Worm (Caenorhabditis elegans) whole organism, L1 larva: ENCODE measurements around the gene srd-39.

Experiments used
- C04F5.9 ChIP-seq: sonication (generic microtip); optimal IDR thresholded peaks from 2 replicates; lab custom pipeline; 2016; ENCODE audit warnings: missing genetic modification characterization, missing compliant biosample characterization
- C16A3.4 ChIP-seq: fragments of 150-350 bp; optimal IDR thresholded peaks from 2 replicates; lab custom pipeline; 2014; ENCODE audit warnings: missing biosample characterization, missing genetic modification characterization
- C34B4.2 ChIP-seq: sonication (generic microtip); optimal IDR thresholded peaks from 2 replicates; lab custom pipeline; 2017; ENCODE audit warnings: mild to moderate bottlenecking, missing genetic modification characterization, missing compliant biosample characterization
- aha-1 ChIP-seq: fragments of 150-350 bp; optimal IDR thresholded peaks from 2 replicates; lab custom pipeline; 2014; ENCODE audit warnings: missing biosample characterization, missing genetic modification characterization
- blmp-1 ChIP-seq: fragments of 150-350 bp; optimal IDR thresholded peaks from 2 replicates; lab custom pipeline; 2014; ENCODE audit warnings: missing biosample characterization, missing genetic modification characterization
- ceh-63 ChIP-seq: fragments of 200-800 bp; sonication (Bioruptor generic); optimal IDR thresholded peaks from 2 replicates; lab custom pipeline; 2018; ENCODE audit warnings: mild to moderate bottlenecking, missing genetic modification characterization, missing compliant biosample characterization
- ceh-90 ChIP-seq: sonication (generic microtip); optimal IDR thresholded peaks from 2 replicates; lab custom pipeline; 2016; ENCODE audit warnings: missing genetic modification characterization, missing compliant biosample characterization
- dsc-1 ChIP-seq: sonication (generic microtip); optimal IDR thresholded peaks from 2 replicates; lab custom pipeline; 2016; ENCODE audit warnings: mild to moderate bottlenecking, missing genetic modification characterization, missing compliant biosample characterization
- egl-13 ChIP-seq: sonication (generic microtip); optimal IDR thresholded peaks from 2 replicates; lab custom pipeline; 2016; ENCODE audit warnings: missing genotype, missing genetic modification reagents, missing genetic modification characterization, missing compliant biosample characterization
- elt-2 ChIP-seq: sonication (generic microtip); optimal IDR thresholded peaks from 2 replicates; lab custom pipeline; 2016; ENCODE audit warnings: missing genetic modification characterization, mild to moderate bottlenecking, inconsistent platforms, missing compliant biosample characterization, missing genetic modification reagents
- fos-1 ChIP-seq: fragments of 150-350 bp; optimal IDR thresholded peaks from 2 replicates; lab custom pipeline; 2014; ENCODE audit warnings: missing biosample characterization, missing genetic modification characterization
- grh-1 ChIP-seq: fragments of 200-800 bp; sonication (Bioruptor generic); IDR thresholded peaks from 2 replicates; pipeline ENCODE4 v1.3.6; 2022; ENCODE audit warnings: missing genetic modification reagents, missing genetic modification characterization, missing compliant biosample characterization
- hlh-17 ChIP-seq: fragments of 200-800 bp; sonication (Bioruptor generic); optimal IDR thresholded peaks from 2 replicates; lab custom pipeline; 2018; ENCODE audit warnings: missing genetic modification characterization, mild to moderate bottlenecking, missing compliant biosample characterization, moderate library complexity, borderline replicate concordance
- hlh-4 ChIP-seq: sonication (generic microtip); optimal IDR thresholded peaks from 2 replicates; lab custom pipeline; 2016; ENCODE audit warnings: mild to moderate bottlenecking, missing genetic modification characterization, missing compliant biosample characterization
- irx-1 ChIP-seq: sonication (generic microtip); optimal IDR thresholded peaks from 2 replicates; lab custom pipeline; 2016; ENCODE audit warnings: missing genetic modification characterization, missing compliant biosample characterization
- lin-13 ChIP-seq: fragments of 150-350 bp; optimal IDR thresholded peaks from 2 replicates; lab custom pipeline; 2014; ENCODE audit warnings: missing biosample characterization, missing genetic modification reagents, missing genetic modification characterization
- lin-14 ChIP-seq: fragments of 200-800 bp; sonication (Bioruptor generic); optimal IDR thresholded peaks from 2 replicates; lab custom pipeline; 2018; ENCODE audit warnings: mild to moderate bottlenecking, missing genetic modification characterization, moderate library complexity, missing compliant biosample characterization
- lin-15B ChIP-seq: fragments of 150-350 bp; sonication (generic microtip); optimal IDR thresholded peaks from 3 replicates; lab custom pipeline; 2014; ENCODE audit warnings: missing biosample characterization, missing genetic modification characterization
- lin-35 ChIP-seq, 2 experiments: fragments of 150-350 bp; optimal IDR thresholded peaks; 2 replicates each; lab custom pipeline; 2014; ENCODE audit warnings: missing biosample characterization in 2 of 2, missing genetic modification characterization in 2 of 2, missing genetic modification reagents in 2 of 2
- lin-39 ChIP-seq: fragments of 150-350 bp; optimal IDR thresholded peaks from 2 replicates; lab custom pipeline; 2014; ENCODE audit warnings: missing biosample characterization, missing genetic modification reagents, missing genetic modification characterization
- lsy-2 ChIP-seq, 2 experiments: fragments of 150-350 bp; optimal IDR thresholded peaks; 2 replicates each; lab custom pipeline; 2014; ENCODE audit warnings: missing biosample characterization in 2 of 2, missing genetic modification characterization in 2 of 2
- mab-9 ChIP-seq: fragments of 200-800 bp; sonication (Bioruptor generic); IDR thresholded peaks from 2 replicates; pipeline ENCODE4 v1.3.6; 2022; ENCODE audit warnings: missing genetic modification reagents, missing genetic modification characterization, missing compliant biosample characterization
- mdl-1 ChIP-seq, 2 experiments: fragments of 150-350 bp; optimal IDR thresholded peaks; 2 replicates each; lab custom pipeline; 2014 to 2017; ENCODE audit warnings: missing biosample characterization in 2 of 2, missing genetic modification characterization in 2 of 2, inconsistent platforms in 1 of 2
- nhr-12 ChIP-seq: sonication (generic microtip); optimal IDR thresholded peaks from 2 replicates; lab custom pipeline; 2017; ENCODE audit warnings: missing biosample characterization, missing genetic modification characterization
- nhr-19 ChIP-seq: fragments of 200-800 bp; sonication (Bioruptor generic); conservative IDR thresholded peaks from 2 replicates; pipeline ENCODE4 v1.3.6; 2022; ENCODE audit warnings: missing genetic modification characterization, missing compliant biosample characterization
- nhr-20 ChIP-seq: sonication (generic microtip); optimal IDR thresholded peaks from 2 replicates; lab custom pipeline; 2016; ENCODE audit warnings: mild to moderate bottlenecking, missing genetic modification characterization, missing compliant biosample characterization
- nhr-237 ChIP-seq: fragments of 150-350 bp; optimal IDR thresholded peaks from 2 replicates; lab custom pipeline; 2014; ENCODE audit warnings: missing biosample characterization, missing genetic modification characterization
- nhr-47 ChIP-seq: sonication (generic microtip); optimal IDR thresholded peaks from 2 replicates; lab custom pipeline; 2016; ENCODE audit warnings: mild to moderate bottlenecking, missing genetic modification characterization, moderate library complexity, missing compliant biosample characterization
- nhr-71 ChIP-seq: sonication (generic microtip); optimal IDR thresholded peaks from 2 replicates; lab custom pipeline; 2016; ENCODE audit warnings: mild to moderate bottlenecking, missing genetic modification characterization, moderate library complexity, missing compliant biosample characterization
- nhr-76 ChIP-seq: sonication (generic microtip); optimal IDR thresholded peaks from 2 replicates; lab custom pipeline; 2017; ENCODE audit warnings: missing biosample characterization, missing genetic modification characterization
- nhr-77 ChIP-seq: fragments of 150-350 bp; optimal IDR thresholded peaks from 2 replicates; lab custom pipeline; 2014; ENCODE audit warnings: missing biosample characterization, missing genetic modification characterization
- nhr-84 ChIP-seq: sonication (generic microtip); optimal IDR thresholded peaks from 2 replicates; lab custom pipeline; 2017; ENCODE audit warnings: missing biosample characterization, missing genetic modification characterization
- nhr-85 ChIP-seq: sonication (generic microtip); peaks from one replicate; lab custom pipeline; 2016; ENCODE audit warnings: missing genetic modification characterization, inconsistent platforms, missing compliant biosample characterization
- nhr-90 ChIP-seq: sonication (generic microtip); optimal IDR thresholded peaks from 2 replicates; lab custom pipeline; 2016; ENCODE audit warnings: mild to moderate bottlenecking, missing genetic modification characterization, missing compliant biosample characterization; ENCODE audit not compliant: poor library complexity
- pag-3 ChIP-seq: sonication (generic microtip); optimal IDR thresholded peaks from 2 replicates; lab custom pipeline; 2017; ENCODE audit warnings: missing genetic modification characterization, mild to moderate bottlenecking, missing compliant biosample characterization, antibody characterized with exemption, borderline replicate concordance; ENCODE audit not compliant: insufficient read depth
- rnt-1 ChIP-seq: sonication (generic microtip); optimal IDR thresholded peaks from 2 replicates; lab custom pipeline; 2016; ENCODE audit warnings: mild to moderate bottlenecking, missing genetic modification characterization, moderate library complexity, missing compliant biosample characterization
- tbx-2 ChIP-seq: sonication (generic microtip); optimal IDR thresholded peaks from 2 replicates; lab custom pipeline; 2016; ENCODE audit warnings: missing genetic modification characterization, missing compliant biosample characterization
- tlp-1 ChIP-seq: fragments of 150-350 bp; optimal IDR thresholded peaks from 2 replicates; lab custom pipeline; 2014; ENCODE audit warnings: missing biosample characterization, missing genetic modification characterization
- unc-62 ChIP-seq: fragments of 150-350 bp; optimal IDR thresholded peaks from 2 replicates; lab custom pipeline; 2014; ENCODE audit warnings: missing biosample characterization, missing genetic modification reagents, missing genetic modification characterization
- unc-98 ChIP-seq: fragments of 200-800 bp; sonication (Bioruptor generic); IDR thresholded peaks from 2 replicates; pipeline ENCODE4 v1.3.6; 2022; ENCODE audit warnings: missing genetic modification characterization, missing compliant biosample characterization
- vab-15 ChIP-seq: sonication (generic microtip); optimal IDR thresholded peaks from 2 replicates; lab custom pipeline; 2017; ENCODE audit warnings: missing genotype, mild to moderate bottlenecking, missing genetic modification characterization, missing compliant biosample characterization
- zip-4 ChIP-seq: fragments of 200-800 bp; sonication (Bioruptor generic); optimal IDR thresholded peaks from 2 replicates; lab custom pipeline; 2018; ENCODE audit warnings: mild to moderate bottlenecking, missing genetic modification characterization, moderate library complexity, missing compliant biosample characterization

srd-39 gene

DNA sequence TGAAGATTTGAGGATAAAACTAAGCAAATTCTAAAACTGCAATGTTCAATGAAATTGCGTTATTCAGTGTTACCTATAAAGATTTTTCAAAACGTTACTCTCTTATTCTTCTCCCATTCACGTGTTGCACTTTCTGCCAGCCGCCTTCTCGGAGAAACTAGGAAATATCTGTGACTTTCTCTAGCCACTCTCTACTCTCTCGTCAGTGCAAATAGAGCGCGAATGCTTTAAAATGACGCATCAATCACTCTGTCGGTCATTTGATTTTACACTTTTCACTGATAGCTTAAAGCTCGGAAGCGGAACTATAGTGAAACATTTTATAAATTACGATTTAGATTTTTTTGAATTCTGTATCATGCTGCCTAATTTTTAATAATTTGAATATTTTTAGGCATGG, 28.5 kb upstream of the srd-39 start (continued):
- TF ChIP-seq lin-39 (tag; lab: Kevin White, UChicago) = peak; percentile 96
- no peak for TF ChIP-seq egl-13 (tag; lab: Kevin White, UChicago)
- peak; percentile 93 for TF ChIP-seq nhr-20 (tag; lab: Kevin White, UChicago)
- peak; percentile 51 for TF ChIP-seq nhr-90 (tag; lab: Kevin White, UChicago)
- no peak for TF ChIP-seq zip-4 (GFP tag; lab: Kevin White, UChicago)
- TF ChIP-seq unc-98 (GFP tag; lab: Robert Waterston, UW) = 0 out of 2 replicates have a peak, but pooled peaks have one; percentile 4
- TF ChIP-seq irx-1 (tag; lab: Kevin White, UChicago) = peak; percentile 56
- peak; percentile 93 for TF ChIP-seq pag-3
- no peak for TF ChIP-seq ceh-63 (GFP tag; lab: Kevin White, UChicago)
- peak; percentile 96 for TF ChIP-seq nhr-71 (tag; lab: Kevin White, UChicago)
- peak; percentile 89 for TF ChIP-seq nhr-19
- TF ChIP-seq mdl-1 (tag; optimal IDR thresholded peaks at IDR 0.05; lab: Kevin White, UChicago) = peak in 1 of 2 experiments; percentile 94
- TF ChIP-seq blmp-1 (tag; lab: Kevin White, UChicago) = peak; percentile 90
- TF ChIP-seq nhr-77 (tag; lab: Kevin White, UChicago) = peak; percentile 65
- peak; percentile 78 for TF ChIP-seq lin-13 (GFP tag; lab: Kevin White, UChicago)
- peak; percentile 57 for TF ChIP-seq lin-15B (tag; lab: Kevin White, UChicago)
- TF ChIP-seq fos-1 = peak; percentile 94
- TF ChIP-seq nhr-47 (tag; lab: Kevin White, UChicago) = peak; percentile 75
- peak; percentile 19 for TF ChIP-seq nhr-237 (tag; lab: Kevin White, UChicago)
- TF ChIP-seq dsc-1 (tag; lab: Kevin White, UChicago) = peak; percentile 36
- peak; percentile 88 for TF ChIP-seq C16A3.4 (tag; lab: Kevin White, UChicago)
- TF ChIP-seq mab-9 = no peak
- peak; percentile 64 for TF ChIP-seq unc-62 (GFP tag; lab: Kevin White, UChicago)
- peak; percentile 73 to 89 for TF ChIP-seq lsy-2 (tag; optimal IDR thresholded peaks at IDR 0.05; lab: Kevin White, UChicago)
- peak; percentile 89 for TF ChIP-seq rnt-1 (tag; lab: Kevin White, UChicago)

DNA sequence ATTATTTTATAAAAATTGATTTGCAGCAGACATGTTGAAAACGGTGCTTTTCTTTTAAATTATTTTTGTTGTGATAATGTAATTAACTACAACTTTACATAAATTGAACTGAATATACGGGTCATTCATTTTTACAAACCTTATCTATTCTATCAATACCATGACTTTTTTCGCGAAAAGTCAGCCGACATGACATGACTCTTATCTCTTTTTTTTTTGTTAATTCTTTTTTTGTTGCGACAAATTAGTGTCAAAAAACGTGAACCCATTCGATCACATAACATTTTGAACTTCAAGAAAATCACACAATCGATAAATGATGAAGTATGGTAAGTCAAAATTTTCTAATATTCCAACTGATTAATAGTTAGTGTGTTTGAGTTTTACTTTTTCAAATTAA, 27.6 kb upstream of the srd-39 start, which contains the start of gene sir-2.2:
sir-2.2 (plus strand) TSS at position 34 of the 400 bp plus-strand sequence.
- TF ChIP-seq C04F5.9 (tag; lab: Kevin White, UChicago) (no peak), lin-14 (GFP tag; lab: Kevin White, UChicago) (peak; percentile 21), aha-1 (tag; lab: Kevin White, UChicago) (no peak), nhr-90 (tag; lab: Kevin White, UChicago) (peak; percentile 32), lin-35 (GFP tag; optimal IDR thresholded peaks at IDR 0.05; lab: Kevin White, UChicago) (peak in 1 of 2 experiments; percentile 28), elt-2 (tag; lab: Kevin White, UChicago) (peak; percentile 57), nhr-20 (tag; lab: Kevin White, UChicago) (peak; percentile 51), nhr-85 (tag; lab: Kevin White, UChicago) (peak; percentile 58), grh-1 (GFP tag; lab: Robert Waterston, UW) (no peak), blmp-1 (tag; lab: Kevin White, UChicago) (peak; percentile 9), nhr-71 (tag; lab: Kevin White, UChicago) (peak; percentile 40)

DNA sequence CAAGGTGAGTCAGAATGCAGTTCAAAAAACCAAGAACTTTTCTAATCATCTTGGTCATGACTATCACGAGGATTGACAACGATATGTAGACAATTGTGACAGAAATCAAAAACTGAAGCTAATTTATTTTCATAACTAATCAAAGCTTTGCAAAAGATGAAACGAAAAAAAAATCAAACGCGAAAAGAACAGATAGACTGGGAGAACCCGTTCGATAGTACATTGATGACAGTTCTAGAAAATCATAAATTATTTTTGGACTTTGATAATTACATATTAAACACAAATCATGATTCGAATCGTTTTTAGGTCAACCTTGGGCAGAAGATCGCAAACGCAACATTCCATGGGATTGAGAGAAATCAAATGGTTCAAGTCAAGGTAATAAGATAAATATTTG, 24.6 kb upstream of the srd-39 start:
- TF ChIP-seq nhr-12 (tag; lab: Kevin White, UChicago) = no peak
- TF ChIP-seq nhr-47 (tag; lab: Kevin White, UChicago) = no peak
- TF ChIP-seq vab-15 (tag; lab: Kevin White, UChicago) = no peak
- no peak for TF ChIP-seq hlh-4 (tag; lab: Kevin White, UChicago)
- no peak for TF ChIP-seq C34B4.2
- TF ChIP-seq nhr-76 (tag; lab: Kevin White, UChicago) = no peak
- TF ChIP-seq grh-1 (GFP tag; lab: Robert Waterston, UW) = no peak
- TF ChIP-seq tbx-2 (tag; lab: Kevin White, UChicago) = no peak
- no peak for TF ChIP-seq ceh-90 (tag; lab: Kevin White, UChicago)
- no peak for TF ChIP-seq hlh-17 (GFP tag; lab: Kevin White, UChicago)
- TF ChIP-seq blmp-1 (tag; lab: Kevin White, UChicago) = peak; percentile 56
- no peak for TF ChIP-seq nhr-90 (tag; lab: Kevin White, UChicago)
- TF ChIP-seq nhr-71 (tag; lab: Kevin White, UChicago) = peak; percentile 1
- no peak for TF ChIP-seq elt-2 (tag; lab: Kevin White, UChicago)
- no peak for TF ChIP-seq nhr-84 (tag; lab: Kevin White, UChicago)
- no peak for TF ChIP-seq tlp-1 (tag; lab: Kevin White, UChicago)
- TF ChIP-seq zip-4 (GFP tag; lab: Kevin White, UChicago) = no peak
